Worm (Caenorhabditis elegans) whole organism, L3 larva: ENCODE results near the gene lcmt-1.

Experiments used
- ZK546.5 ChIP-seq: sonication (generic microtip); optimal IDR thresholded peaks from 2 replicates; lab custom pipeline; 2017; ENCODE audit warnings: missing biosample characterization, missing genetic modification characterization
- aly-2 ChIP-seq: fragments of 150-350 bp; optimal IDR thresholded peaks from 2 replicates; lab custom pipeline; 2014; ENCODE audit warnings: missing biosample characterization, missing genetic modification characterization
- ceh-28 ChIP-seq: fragments of 150-350 bp; optimal IDR thresholded peaks from 2 replicates; lab custom pipeline; 2014; ENCODE audit warnings: missing biosample characterization, missing genetic modification reagents, missing genetic modification characterization
- ceh-9 ChIP-seq: sonication (generic microtip); optimal IDR thresholded peaks from 2 replicates; lab custom pipeline; 2018; ENCODE audit warnings: missing biosample characterization, missing genetic modification characterization
- daf-12 ChIP-seq: fragments of 150-350 bp; optimal IDR thresholded peaks from 2 replicates; lab custom pipeline; 2014; ENCODE audit warnings: missing biosample characterization, missing genetic modification reagents, missing genetic modification characterization
- egl-27 ChIP-seq: sonication (generic microtip); optimal IDR thresholded peaks from 4 replicates; lab custom pipeline; 2017; ENCODE audit warnings: missing biosample characterization, missing genetic modification reagents, missing genetic modification characterization
- elt-1 ChIP-seq: fragments of 150-350 bp; optimal IDR thresholded peaks from 2 replicates; lab custom pipeline; 2014; ENCODE audit warnings: missing biosample characterization, missing genetic modification characterization
- elt-2 ChIP-seq: sonication (generic microtip); optimal IDR thresholded peaks from 2 replicates; lab custom pipeline; 2016; ENCODE audit warnings: missing genetic modification reagents, mild to moderate bottlenecking, missing genetic modification characterization, missing compliant biosample characterization
- elt-3 ChIP-seq, 3 experiments: fragments of 150-350 bp in 1 of 3; sonication (generic microtip) in 2 of 3; optimal IDR thresholded peaks; 2 replicates in 2 of 3; 4 replicates in 1 of 3; lab custom pipeline; 2014 to 2017; ENCODE audit warnings: missing biosample characterization in 3 of 3, missing genetic modification characterization in 3 of 3
- eor-1 ChIP-seq, 2 experiments: fragments of 150-350 bp; optimal IDR thresholded peaks; 2 replicates each; lab custom pipeline; 2014 to 2018; ENCODE audit warnings: missing biosample characterization in 2 of 2, missing genetic modification characterization in 2 of 2
- fkh-10 ChIP-seq: sonication (generic microtip); optimal IDR thresholded peaks from 2 replicates; lab custom pipeline; 2017; ENCODE audit warnings: missing biosample characterization, missing genetic modification reagents, missing genetic modification characterization
- fkh-2 ChIP-seq: fragments of 150-350 bp; optimal IDR thresholded peaks from 2 replicates; lab custom pipeline; 2014; ENCODE audit warnings: missing biosample characterization, missing genetic modification reagents, missing genetic modification characterization
- hmg-11 ChIP-seq: sonication (generic microtip); optimal IDR thresholded peaks from 2 replicates; lab custom pipeline; 2016; ENCODE audit warnings: missing genetic modification characterization, missing compliant biosample characterization
- jun-1 ChIP-seq: fragments of 150-350 bp; optimal IDR thresholded peaks from 2 replicates; lab custom pipeline; 2014; ENCODE audit warnings: missing biosample characterization, missing genetic modification reagents, missing genetic modification characterization
- lin-15B ChIP-seq: fragments of 150-350 bp; optimal IDR thresholded peaks from 2 replicates; lab custom pipeline; 2014; ENCODE audit warnings: missing biosample characterization, missing genetic modification characterization
- lsy-12 ChIP-seq: sonication (generic microtip); optimal IDR thresholded peaks from 2 replicates; lab custom pipeline; 2016; ENCODE audit warnings: mild to moderate bottlenecking, missing genetic modification characterization, missing compliant biosample characterization
- nfya-1 ChIP-seq: sonication (generic microtip); optimal IDR thresholded peaks from 2 replicates; lab custom pipeline; 2017; ENCODE audit warnings: missing genetic modification characterization, mild to moderate bottlenecking, missing compliant biosample characterization, antibody characterized with exemption, moderate library complexity; ENCODE audit not compliant: insufficient read depth
- nhr-12 ChIP-seq: fragments of 150-350 bp; optimal IDR thresholded peaks from 2 replicates; lab custom pipeline; 2014; ENCODE audit warnings: missing biosample characterization, missing genetic modification characterization
- nhr-23 ChIP-seq: fragments of 150-350 bp; optimal IDR thresholded peaks from 2 replicates; lab custom pipeline; 2014; ENCODE audit warnings: missing biosample characterization, missing genetic modification reagents, missing genetic modification characterization
- nhr-237 ChIP-seq: fragments of 150-350 bp; optimal IDR thresholded peaks from 2 replicates; lab custom pipeline; 2014; ENCODE audit warnings: missing biosample characterization, missing genetic modification characterization
- nhr-25 ChIP-seq: sonication (generic microtip); optimal IDR thresholded peaks from 2 replicates; lab custom pipeline; 2017; ENCODE audit warnings: missing biosample characterization, missing genetic modification characterization
- nhr-43 ChIP-seq: sonication (generic microtip); optimal IDR thresholded peaks from 2 replicates; lab custom pipeline; 2016; ENCODE audit warnings: mild to moderate bottlenecking, missing genetic modification characterization, missing compliant biosample characterization; ENCODE audit not compliant: poor library complexity, severe bottlenecking
- nhr-77 ChIP-seq: fragments of 150-350 bp; optimal IDR thresholded peaks from 2 replicates; lab custom pipeline; 2014; ENCODE audit warnings: missing biosample characterization, missing genetic modification characterization
- pha-4 ChIP-seq: fragments of 150-350 bp; optimal IDR thresholded peaks from 2 replicates; lab custom pipeline; 2014; ENCODE audit warnings: missing biosample characterization, missing genetic modification reagents, missing genetic modification characterization
- snpc-4 ChIP-seq: fragments of 150-350 bp; optimal IDR thresholded peaks from 2 replicates; lab custom pipeline; 2014; ENCODE audit warnings: missing biosample characterization, missing genetic modification characterization
- tbx-2 ChIP-seq: sonication (generic microtip); optimal IDR thresholded peaks from 2 replicates; lab custom pipeline; 2016; ENCODE audit warnings: mild to moderate bottlenecking, missing genetic modification characterization, missing compliant biosample characterization
- unc-39 ChIP-seq: sonication (generic microtip); optimal IDR thresholded peaks from 4 replicates; lab custom pipeline; 2017; ENCODE audit warnings: missing biosample characterization, missing genetic modification characterization
- ztf-11 ChIP-seq: fragments of 150-350 bp; optimal IDR thresholded peaks from 2 replicates; lab custom pipeline; 2014; ENCODE audit warnings: missing biosample characterization, missing genetic modification characterization
- ztf-4 ChIP-seq: fragments of 150-350 bp; optimal IDR thresholded peaks from 2 replicates; lab custom pipeline; 2014; ENCODE audit warnings: missing biosample characterization, missing genetic modification characterization

The lcmt-1 gene

DNA sequence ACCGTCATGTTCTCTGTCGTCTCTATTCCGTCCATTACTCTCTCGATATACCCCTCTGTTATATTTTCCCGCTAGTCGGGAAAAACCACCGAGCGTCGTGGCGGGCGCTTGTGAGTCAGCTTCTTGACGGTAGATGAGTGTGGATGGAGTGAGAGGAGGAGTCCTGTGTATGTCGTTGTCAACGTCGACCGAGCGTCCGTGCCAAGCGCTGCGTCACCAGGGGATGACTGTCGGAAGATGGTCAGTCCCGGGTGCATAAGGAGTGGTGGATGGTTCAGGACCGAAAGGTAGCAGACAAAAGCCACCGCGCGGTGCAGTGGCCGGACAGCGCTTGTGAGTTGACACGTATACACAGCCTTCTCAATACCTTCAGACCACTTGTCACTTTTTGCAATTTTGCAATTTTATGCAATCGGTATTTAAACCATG is 26.1 kb downstream of the lcmt-1 start:
- TF ChIP-seq nhr-43 (tag; lab: Kevin White, UChicago) (peak; percentile 17), ceh-28 (peak; percentile 23), nhr-25 (tag; lab: Kevin White, UChicago) (peak; percentile 49), nfya-1 (tag; lab: Kevin White, UChicago) (peak; percentile 40), tbx-2 (tag; lab: Kevin White, UChicago) (peak; percentile 44), elt-2 (tag; lab: Kevin White, UChicago) (peak; percentile 34), hmg-11 (peak; percentile 83)

DNA sequence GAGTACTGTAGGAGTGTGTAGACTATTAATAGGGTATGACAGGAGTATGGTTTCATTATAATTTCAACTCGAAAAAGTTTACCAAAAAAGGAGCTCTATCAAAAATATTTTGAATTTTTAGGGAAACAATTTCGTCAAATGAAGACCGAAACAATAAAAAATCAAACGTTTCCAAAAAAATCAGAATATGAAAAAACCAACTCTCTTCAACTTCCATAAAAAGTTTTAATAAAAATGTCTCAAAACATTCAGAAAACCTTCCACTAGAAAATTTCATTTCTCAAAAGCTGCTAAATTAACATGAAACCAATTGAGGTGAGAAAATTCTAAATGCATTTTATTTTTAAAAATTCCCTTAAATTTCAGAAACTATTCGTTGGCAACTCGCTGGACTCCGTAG is 27.3 kb downstream of the lcmt-1 start, which contains the start of gene ckb-3:
TSS of gene ckb-3 (plus strand) at position 301 of the 400 bp plus-strand sequence.
- no peak for TF ChIP-seq ceh-9 (tag; lab: Kevin White, UChicago)
- TF ChIP-seq elt-1 (tag; lab: Kevin White, UChicago) = no peak
- TF ChIP-seq nhr-12 (tag; lab: Kevin White, UChicago) = no peak
- no peak for TF ChIP-seq lin-15B (tag; lab: Kevin White, UChicago)

DNA sequence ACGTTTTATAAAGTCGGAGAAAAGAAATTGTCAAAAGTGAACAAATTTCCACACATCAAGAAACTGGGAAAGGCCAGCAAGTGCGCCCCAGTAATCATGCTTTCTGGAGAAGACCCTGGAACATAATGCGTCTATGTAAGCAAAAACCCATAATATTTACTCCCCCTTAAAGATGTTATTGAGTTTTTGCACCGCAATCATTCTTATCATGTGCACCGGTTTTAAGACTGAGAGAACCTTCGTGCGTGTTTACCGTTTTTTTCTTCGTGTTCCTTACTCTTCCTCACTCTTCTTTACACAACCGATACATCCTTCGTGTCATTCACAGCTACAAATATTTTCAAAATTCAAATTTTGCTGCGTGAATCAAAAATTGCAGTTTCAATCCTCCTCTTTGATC is 29.6 kb downstream of the lcmt-1 start:
- no peak for TF ChIP-seq aly-2 (tag; lab: Kevin White, UChicago)
- TF ChIP-seq pha-4 (tag; lab: Kevin White, UChicago) = peak; percentile 24

DNA sequence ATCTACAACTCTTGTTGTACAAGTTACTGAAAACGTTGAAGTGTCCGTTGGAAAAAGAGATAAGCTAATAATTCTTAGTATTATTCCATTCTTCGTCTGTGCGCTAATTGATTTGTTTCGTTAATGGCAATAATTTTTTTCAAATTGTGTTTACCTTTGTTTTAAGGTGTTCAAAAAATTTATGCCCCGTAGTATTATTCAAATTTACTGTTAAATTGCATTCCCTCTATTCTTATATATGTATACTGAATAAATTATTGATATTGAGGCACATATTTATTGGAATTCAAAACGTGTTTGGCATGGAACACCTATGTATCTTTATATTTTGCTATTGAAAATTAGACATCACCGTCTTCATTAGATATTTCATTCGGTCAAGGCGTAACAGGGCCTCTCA is 31.6 kb downstream of the lcmt-1 start, which contains the start of gene pals-26:
TSS of gene pals-26 (plus strand) at position 301 of the 400 bp plus-strand sequence.
- no peak for TF ChIP-seq egl-27 (tag; lab: Kevin White, UChicago)
- no peak for TF ChIP-seq fkh-2
- TF ChIP-seq snpc-4 (tag; lab: Kevin White, UChicago) = no peak
- no peak for TF ChIP-seq fkh-10 (GFP tag; lab: Kevin White, UChicago)
- no peak for TF ChIP-seq nhr-237 (tag; lab: Kevin White, UChicago)
- no peak for TF ChIP-seq ztf-4 (tag; lab: Kevin White, UChicago)

DNA sequence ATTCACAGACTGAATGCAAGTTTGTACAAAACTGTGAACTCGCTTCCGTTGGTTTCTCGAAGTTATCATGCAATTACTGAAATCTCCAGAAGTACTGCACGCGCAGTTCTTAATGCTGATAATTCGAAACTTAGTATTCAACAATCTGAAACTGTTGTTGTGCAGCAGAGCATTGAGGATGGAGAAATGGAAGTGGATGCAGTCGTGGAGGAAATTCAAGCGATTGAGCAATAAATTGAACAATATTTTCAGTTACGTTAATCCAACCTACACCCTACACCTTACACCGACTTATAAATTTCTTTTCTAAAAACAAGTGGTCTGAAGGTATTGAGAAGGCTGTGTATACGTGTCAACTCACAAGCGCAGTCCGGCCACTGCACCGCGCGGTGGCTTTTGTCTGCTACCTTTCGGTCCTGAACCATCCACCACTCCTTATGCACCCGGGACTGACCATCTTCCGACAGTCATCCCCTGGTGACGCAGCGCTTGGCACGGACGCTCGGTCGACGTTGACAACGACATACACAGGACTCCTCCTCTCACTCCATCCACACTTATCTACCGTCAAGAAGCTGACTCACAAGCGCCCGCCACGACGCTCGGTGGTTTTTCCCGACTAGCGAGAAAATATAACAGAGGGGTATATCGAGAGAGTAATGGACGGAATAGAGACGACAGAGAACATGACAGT is 35.5 kb downstream of the lcmt-1 start:
- TF ChIP-seq jun-1 (tag; lab: Kevin White, UChicago) = peak; percentile 9
- TF ChIP-seq tbx-2 (tag; lab: Kevin White, UChicago) = peak; percentile 29
- TF ChIP-seq nhr-25 (tag; lab: Kevin White, UChicago) = peak; percentile 67
- TF ChIP-seq hmg-11 = peak; percentile 68
- peak; percentile 54 for TF ChIP-seq nhr-23 (tag; lab: Kevin White, UChicago)
- TF ChIP-seq pha-4 (tag; lab: Kevin White, UChicago) = peak; percentile 29
- peak; percentile 34 for TF ChIP-seq nfya-1 (tag; lab: Kevin White, UChicago)
- peak; percentile 44 for TF ChIP-seq lsy-12 (tag; lab: Kevin White, UChicago)
- TF ChIP-seq elt-2 (tag; lab: Kevin White, UChicago) = peak; percentile 40
- peak; percentile 63 for TF ChIP-seq ztf-4 (tag; lab: Kevin White, UChicago)
- peak; percentile 49 for TF ChIP-seq nhr-77 (tag; lab: Kevin White, UChicago)
- peak in 1 of 3 experiments; percentile 16 for TF ChIP-seq elt-3 (tag; optimal IDR thresholded peaks at IDR 0.05; lab: Kevin White, UChicago)
- TF ChIP-seq nhr-43 (tag; lab: Kevin White, UChicago) = peak; percentile 54
- TF ChIP-seq, all 47 proteins: peak for 13; not testable (repeated sequence) for 34

DNA sequence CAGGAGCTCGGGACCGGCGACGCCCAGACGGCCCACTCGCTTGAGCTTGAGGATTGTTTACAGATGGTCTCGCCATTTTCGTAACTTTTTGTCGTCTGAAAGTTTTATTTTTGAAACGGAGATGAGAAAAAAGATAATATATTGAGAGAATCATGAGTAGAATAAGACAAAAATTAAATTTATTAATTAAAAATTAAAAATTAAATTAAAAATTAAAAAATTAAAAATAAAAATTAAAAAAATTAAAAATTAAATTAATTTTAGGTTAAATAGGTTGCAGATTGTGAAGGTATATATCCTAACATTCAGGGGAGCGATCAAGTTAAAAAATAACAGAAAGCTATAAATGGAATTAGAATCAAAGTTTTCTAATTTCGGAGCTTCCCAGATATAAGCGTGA is 36.5 kb downstream of the lcmt-1 start, which contains the start of gene B0284.3:
TSS of gene B0284.3 (minus strand) at position 101 of the 400 bp plus-strand sequence.
- no peak for TF ChIP-seq unc-39 (tag; lab: Kevin White, UChicago)
- no peak for TF ChIP-seq daf-12 (tag; lab: Kevin White, UChicago)
- no peak for TF ChIP-seq lsy-12 (tag; lab: Kevin White, UChicago)
- no peak for TF ChIP-seq nhr-25 (tag; lab: Kevin White, UChicago)
- TF ChIP-seq ZK546.5 (tag; lab: Kevin White, UChicago) = no peak
- no peak for TF ChIP-seq aly-2 (tag; lab: Kevin White, UChicago)
- TF ChIP-seq fkh-2 = no peak
- TF ChIP-seq eor-1 (tag; optimal IDR thresholded peaks at IDR 0.05; lab: Kevin White, UChicago) = no peak
- TF ChIP-seq ztf-11 (tag; lab: Kevin White, UChicago) = no peak
